Worm (Caenorhabditis elegans): ENCODE measurements around the gene C10G8.4.

ce11 chrV:5288676-5289075, 23.1 kb upstream of the C10G8.4 start:
- TF ChIP-seq ama-1 (optimal IDR thresholded peaks at IDR 0.05) = no peak
- no peak for TF ChIP-seq F13C5.2 (tag; optimal IDR thresholded peaks at IDR 0.05)
- no peak for TF ChIP-seq B0310.2 (tag; optimal IDR thresholded peaks at IDR 0.05)
- TF ChIP-seq flt-1 (GFP tag; IDR thresholded peaks at IDR 0.05) = no peak
- TF ChIP-seq ceh-13 (GFP tag; optimal IDR thresholded peaks at IDR 0.05) = no peak

Data from whole organism, early embryonic.